Fruit fly (Drosophila melanogaster): ENCODE measurements around the gene CG10472.

Gene CG10472

DNA sequence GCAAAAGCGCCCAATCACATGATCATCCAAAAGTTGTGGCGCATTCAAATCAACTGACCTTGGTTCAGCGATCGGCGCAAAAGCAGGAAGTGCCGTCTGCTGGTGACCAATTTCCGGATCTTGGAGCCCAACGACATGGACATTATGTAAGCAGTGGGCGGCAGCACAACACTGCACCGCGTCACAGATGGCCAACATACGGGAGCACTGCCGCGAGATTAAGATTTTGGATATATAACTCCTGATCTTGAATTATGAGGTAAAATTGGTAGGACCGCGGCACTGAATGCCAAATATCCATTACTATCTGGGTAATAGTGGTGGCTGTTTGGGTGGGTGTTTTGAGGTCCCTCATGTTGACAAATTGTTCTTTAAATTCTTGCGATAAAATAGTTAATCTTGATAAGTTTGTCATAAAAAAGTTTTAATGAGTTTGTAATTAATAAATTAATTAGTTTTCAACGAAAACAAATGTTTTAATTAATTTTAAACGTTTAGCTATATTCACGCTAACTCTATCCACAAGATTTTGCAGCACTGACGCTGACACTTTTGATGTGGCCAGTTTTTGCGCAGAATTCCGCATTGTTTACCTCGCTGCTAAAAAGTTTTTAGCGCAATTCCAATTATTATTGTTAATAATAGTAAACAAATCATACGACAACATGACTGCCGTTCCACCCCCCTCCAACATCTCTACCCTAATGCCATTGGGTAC is 12.4 kb upstream of the CG10472 start, which contains the start of the genes CG13295 and CG6610 (continued):
- no peak for TF ChIP-seq zf30C (GFP tag; optimal IDR thresholded peaks at IDR 0.05)
- TF ChIP-seq CG12155 (GFP tag; optimal IDR thresholded peaks at IDR 0.05) = peak; percentile 44
- peak; percentile 86 for TF ChIP-seq Med (GFP tag)
- no peak for TF ChIP-seq eyg (GFP tag; optimal IDR thresholded peaks at IDR 0.05)
- peak; percentile 64 for TF ChIP-seq twi (tag; optimal IDR thresholded peaks at IDR 0.05)
- peak; percentile 72; the same call in 2 of the 3 replicates for TF ChIP-seq CG17361 (GFP tag; IDR thresholded peaks at IDR 0.05)
- TF ChIP-seq CG2120 (GFP tag; optimal IDR thresholded peaks at IDR 0.05) = peak; percentile 76
- TF ChIP-seq Mad (GFP tag; optimal IDR thresholded peaks at IDR 0.05) = peak; percentile 26
- no peak for TF ChIP-seq Neu2 (GFP tag; optimal IDR thresholded peaks at IDR 0.05; ENCODE audit: borderline replicate concordance)
- no peak for TF ChIP-seq CG17568 (GFP tag; optimal IDR thresholded peaks at IDR 0.05)
- TF ChIP-seq lmd (GFP tag; IDR thresholded peaks at IDR 0.05) = peak; percentile 58; the same call in 1 of the 2 replicates
- TF ChIP-seq chm (GFP tag; IDR thresholded peaks at IDR 0.05) = no peak
- TF ChIP-seq CG11560 (tag; IDR thresholded peaks at IDR 0.05) = no peak
- peak; percentile 61 for TF ChIP-seq nerfin-1 (tag; optimal IDR thresholded peaks at IDR 0.05)
- TF ChIP-seq CG6791 (GFP tag; IDR thresholded peaks at IDR 0.05; ENCODE audit: partially characterized antibody) = no peak
- no peak for TF ChIP-seq da (GFP tag; optimal IDR thresholded peaks at IDR 0.05)
- TF ChIP-seq CG7963 (GFP tag; IDR thresholded peaks at IDR 0.05; ENCODE audit: partially characterized antibody) = no peak
- peak; percentile 52 for TF ChIP-seq PHDP (tag; optimal IDR thresholded peaks at IDR 0.05)
- no peak for TF ChIP-seq mld (GFP tag; IDR thresholded peaks at IDR 0.05; ENCODE audit: partially characterized antibody)
- peak; percentile 64 for TF ChIP-seq zfh2 (GFP tag; optimal IDR thresholded peaks at IDR 0.05)
- peak; percentile 58; the same call in 1 of the 2 replicates for TF ChIP-seq CG7372 (GFP tag; IDR thresholded peaks at IDR 0.05)
- TF ChIP-seq emc (GFP tag; optimal IDR thresholded peaks at IDR 0.05) = no peak
- TF ChIP-seq vnd (GFP tag; IDR thresholded peaks at IDR 0.05; ENCODE audit: partially characterized antibody) = no peak
- TF ChIP-seq dimm (GFP tag; IDR thresholded peaks at IDR 0.05) = no peak
- peak; percentile 72 for TF ChIP-seq CG15696 (tag; optimal IDR thresholded peaks at IDR 0.05)
- no peak for TF ChIP-seq HLHmδ (GFP tag; optimal IDR thresholded peaks at IDR 0.05)
- no peak for TF ChIP-seq CG3995 (GFP tag; optimal IDR thresholded peaks at IDR 0.05)
- peak; percentile 7 for TF ChIP-seq CG8388 (GFP tag; optimal IDR thresholded peaks at IDR 0.05)
- TF ChIP-seq Sry-β (GFP tag; optimal IDR thresholded peaks at IDR 0.05) = peak; percentile 97
- TF ChIP-seq CG14441 (GFP tag; IDR thresholded peaks at IDR 0.05) = peak; percentile 36; the same call in 1 of the 2 replicates
- no peak for TF ChIP-seq Dref (GFP tag; IDR thresholded peaks at IDR 0.05)
- TF ChIP-seq sens-2 (GFP tag; IDR thresholded peaks at IDR 0.05) = no peak
- TF ChIP-seq HLH4C (GFP tag; IDR thresholded peaks at IDR 0.05; ENCODE audit: partially characterized antibody) = no peak
- peak; percentile 15 for TF ChIP-seq CG17186 (GFP tag; optimal IDR thresholded peaks at IDR 0.05)
- TF ChIP-seq CG14667 (GFP tag; IDR thresholded peaks at IDR 0.05) = peak; percentile 46; the same call in 1 of the 2 replicates
- TF ChIP-seq MESR4 (GFP tag; optimal IDR thresholded peaks at IDR 0.05) = peak; percentile 79
- peak; percentile 61 for TF ChIP-seq ftz-f1 (GFP tag; optimal IDR thresholded peaks at IDR 0.05)
- peak; percentile 50 for TF ChIP-seq Abd-B (GFP tag; optimal IDR thresholded peaks at IDR 0.05)
- no peak for TF ChIP-seq dati (GFP tag; IDR thresholded peaks at IDR 0.05)
- TF ChIP-seq dm (GFP tag; optimal IDR thresholded peaks at IDR 0.05) = peak; percentile 42
- peak; percentile 70 for TF ChIP-seq slbo (GFP tag; IDR thresholded peaks at IDR 0.05)
- no peak for TF ChIP-seq sim (GFP tag; IDR thresholded peaks at IDR 0.05)
- TF ChIP-seq Nf-YB (GFP tag; optimal IDR thresholded peaks at IDR 0.05) = no peak
- peak; percentile 27 for TF ChIP-seq az2 (GFP tag; optimal IDR thresholded peaks at IDR 0.05)
- peak; percentile 73 for TF ChIP-seq grau (tag; optimal IDR thresholded peaks at IDR 0.05)
- peak; percentile 5 for TF ChIP-seq kah (GFP tag; optimal IDR thresholded peaks at IDR 0.05)
- TF ChIP-seq Hmr (GFP tag; optimal IDR thresholded peaks at IDR 0.05) = peak; percentile 26
- no peak for TF ChIP-seq bigmax (GFP tag; optimal IDR thresholded peaks at IDR 0.05)
- no peak for TF ChIP-seq hbn (GFP tag; IDR thresholded peaks at IDR 0.05; ENCODE audit: partially characterized antibody)

Measured in whole organism, embryonic.